Fruit fly (Drosophila melanogaster) whole organism, embryonic: ENCODE results near the gene CG10570.

Source experiments
- ATbp ChIP-seq: fragments of 200-800 bp; sonication (Bioruptor generic); optimal IDR thresholded peaks from 2 replicates; lab custom pipeline; 2017; ENCODE audit warnings: missing biosample characterization, mild to moderate bottlenecking, missing genetic modification characterization, missing genetic modification reagents
- Ada2b ChIP-seq: fragments of 200-800 bp; sonication (Bioruptor generic); IDR thresholded peaks from 2 replicates; pipeline ENCODE4 v1.3.6; 2022; ENCODE audit warnings: missing biosample characterization, missing genetic modification characterization
- Adf1 ChIP-seq: fragments of 200-800 bp; sonication (Bioruptor generic); IDR thresholded peaks from 2 replicates; pipeline ENCODE4 v1.3.6; 2022; ENCODE audit warnings: missing biosample characterization, missing genetic modification characterization
- Asciz ChIP-seq: fragments of 200-800 bp; sonication (Bioruptor generic); optimal IDR thresholded peaks from 2 replicates; lab custom pipeline; 2017; ENCODE audit warnings: missing biosample characterization, mild to moderate bottlenecking, missing genetic modification characterization, missing genetic modification reagents
- Atf-2 ChIP-seq: fragments of 200-800 bp; sonication (Bioruptor generic); optimal IDR thresholded peaks from 2 replicates; lab custom pipeline; 2016; ENCODE audit warnings: missing biosample characterization, missing genetic modification characterization
- Blimp-1 ChIP-seq: fragments of 200-800 bp; sonication (Bioruptor generic); optimal IDR thresholded peaks from 3 replicates; lab custom pipeline; 2018; ENCODE audit warnings: missing biosample characterization, missing genetic modification characterization, mild to moderate bottlenecking, moderate library complexity, missing genetic modification reagents
- CG10147 ChIP-seq: fragments of 200-800 bp; sonication (Bioruptor generic); optimal IDR thresholded peaks from 2 replicates; lab custom pipeline; 2019; ENCODE audit warnings: missing biosample characterization, mild to moderate bottlenecking, missing genetic modification characterization, moderate library complexity
- CG10462 ChIP-seq: fragments of 200-800 bp; sonication (Bioruptor generic); optimal IDR thresholded peaks from 2 replicates; lab custom pipeline; 2016; ENCODE audit warnings: missing biosample characterization, missing genetic modification characterization
- CG11398 ChIP-seq: fragments of 200-800 bp; sonication (Bioruptor generic); optimal IDR thresholded peaks from 2 replicates; lab custom pipeline; 2016; ENCODE audit warnings: missing biosample characterization, missing genetic modification characterization
- CG11504 ChIP-seq: fragments of 200-800 bp; sonication (Bioruptor generic); optimal IDR thresholded peaks from 3 replicates; lab custom pipeline; 2019; ENCODE audit warnings: missing biosample characterization, mild to moderate bottlenecking, missing genetic modification characterization, moderate library complexity
- CG12236 ChIP-seq: fragments of 200-800 bp; sonication (Bioruptor generic); optimal IDR thresholded peaks from 2 replicates; lab custom pipeline; 2016; ENCODE audit warnings: missing biosample characterization, missing genetic modification characterization
- CG18011 ChIP-seq: fragments of 200-800 bp; sonication (Bioruptor generic); optimal IDR thresholded peaks from 2 replicates; lab custom pipeline; 2017; ENCODE audit warnings: missing biosample characterization, missing genetic modification characterization, mild to moderate bottlenecking, moderate library complexity, missing genotype
- CG18262 ChIP-seq: fragments of 200-800 bp; optimal IDR thresholded peaks from 3 replicates; lab custom pipeline; 2019; ENCODE audit warnings: missing biosample characterization, mild to moderate bottlenecking, missing genetic modification characterization, moderate library complexity
- CG2889 ChIP-seq: fragments of 200-800 bp; sonication (Bioruptor generic); IDR thresholded peaks from 3 replicates; pipeline ENCODE4 v1.3.6; 2022; ENCODE audit warnings: missing biosample characterization, missing genetic modification characterization
- CG3065 ChIP-seq: fragments of 200-800 bp; sonication (Bioruptor generic); optimal IDR thresholded peaks from 2 replicates; lab custom pipeline; 2016; ENCODE audit warnings: missing biosample characterization, missing genetic modification characterization
- CG6175 ChIP-seq: fragments of 200-800 bp; sonication (Bioruptor generic); IDR thresholded peaks from 3 replicates; pipeline ENCODE4 v1.3.6; 2022; ENCODE audit warnings: missing biosample characterization, missing genetic modification characterization
- CG6254 ChIP-seq: fragments of 200-800 bp; sonication (Bioruptor generic); optimal IDR thresholded peaks from 3 replicates; lab custom pipeline; 2017; ENCODE audit warnings: mild to moderate bottlenecking, missing biosample characterization, missing genetic modification reagents, missing genetic modification characterization
- CG6813 ChIP-seq: fragments of 200-800 bp; sonication (Bioruptor generic); optimal IDR thresholded peaks from 2 replicates; lab custom pipeline; 2017; ENCODE audit warnings: missing biosample characterization, missing genetic modification characterization, mild to moderate bottlenecking, moderate library complexity, missing genetic modification reagents
- CG7372 ChIP-seq: fragments of 200-800 bp; sonication (Bioruptor generic); IDR thresholded peaks from 2 replicates; pipeline ENCODE4 v1.3.6; 2022; ENCODE audit warnings: missing biosample characterization, missing genetic modification characterization
- CG7786 ChIP-seq: fragments of 200-800 bp; sonication (Bioruptor generic); optimal IDR thresholded peaks from 2 replicates; lab custom pipeline; 2016; ENCODE audit warnings: missing biosample characterization, missing genetic modification characterization
- CG7839 ChIP-seq: fragments of 200-800 bp; sonication (Bioruptor generic); optimal IDR thresholded peaks from 3 replicates; lab custom pipeline; 2018; ENCODE audit warnings: missing biosample characterization, mild to moderate bottlenecking, missing genetic modification characterization, moderate library complexity
- CG9437 ChIP-seq: fragments of 200-800 bp; sonication (Bioruptor generic); optimal IDR thresholded peaks from 2 replicates; lab custom pipeline; 2018; ENCODE audit warnings: missing biosample characterization, mild to moderate bottlenecking, missing genetic modification characterization
- CG9932 ChIP-seq: fragments of 200-800 bp; sonication (Bioruptor generic); IDR thresholded peaks from 2 replicates; pipeline ENCODE4 v1.3.6; 2022; ENCODE audit warnings: missing biosample characterization, missing genetic modification characterization
- Dbx ChIP-seq: fragments of 200-800 bp; sonication (Bioruptor generic); IDR thresholded peaks from 3 replicates; pipeline ENCODE4 v1.3.6; 2022; ENCODE audit warnings: missing biosample characterization, missing genetic modification characterization
- Elba2 ChIP-seq: fragments of 200-800 bp; sonication (Bioruptor generic); optimal IDR thresholded peaks from 3 replicates; lab custom pipeline; 2016; ENCODE audit warnings: missing biosample characterization, missing genetic modification characterization
- Ets65A ChIP-seq: fragments of 200-800 bp; sonication (Bioruptor generic); peaks from one replicate; lab custom pipeline; 2016; ENCODE audit warnings: missing biosample characterization, missing genetic modification characterization
- Ets97D ChIP-seq: fragments of 200-800 bp; sonication (Bioruptor generic); optimal IDR thresholded peaks from 3 replicates; lab custom pipeline; 2016; ENCODE audit warnings: missing biosample characterization, missing genetic modification characterization
- Fer2 ChIP-seq: fragments of 200-800 bp; sonication (Bioruptor generic); optimal IDR thresholded peaks from 2 replicates; lab custom pipeline; 2018; ENCODE audit warnings: missing biosample characterization, mild to moderate bottlenecking, missing genetic modification characterization, moderate library complexity
- Fer3 ChIP-seq: fragments of 200-800 bp; sonication (Bioruptor generic); optimal IDR thresholded peaks from 2 replicates; lab custom pipeline; 2018; ENCODE audit warnings: missing biosample characterization, mild to moderate bottlenecking, missing genetic modification characterization, moderate library complexity
- HLH54F ChIP-seq: fragments of 200-800 bp; sonication (Bioruptor generic); optimal IDR thresholded peaks from 3 replicates; lab custom pipeline; 2016; ENCODE audit warnings: missing biosample characterization, missing genetic modification characterization
- MESR4 ChIP-seq: fragments of 200-800 bp; sonication (Bioruptor generic); optimal IDR thresholded peaks from 2 replicates; lab custom pipeline; 2018; ENCODE audit warnings: missing biosample characterization, mild to moderate bottlenecking, missing genetic modification characterization, moderate library complexity
- NC2α ChIP-seq: fragments of 200-800 bp; sonication (Bioruptor generic); optimal IDR thresholded peaks from 2 replicates; lab custom pipeline; 2016; ENCODE audit warnings: missing biosample characterization, missing genetic modification characterization
- Neu2 ChIP-seq: fragments of 200-800 bp; sonication (Bioruptor generic); optimal IDR thresholded peaks from 3 replicates; lab custom pipeline; 2016; ENCODE audit warnings: missing biosample characterization, missing genetic modification characterization, borderline replicate concordance
- Xrp1 ChIP-seq: fragments of 200-800 bp; sonication (Bioruptor generic); IDR thresholded peaks from 2 replicates; pipeline ENCODE4 v1.3.6; 2022; ENCODE audit warnings: missing biosample characterization, missing genetic modification characterization
- YL-1 ChIP-seq: fragments of 200-800 bp; sonication (Bioruptor generic); optimal IDR thresholded peaks from 3 replicates; lab custom pipeline; 2017; ENCODE audit warnings: missing biosample characterization, mild to moderate bottlenecking, missing genetic modification characterization
- abd-A ChIP-seq: fragments of 200-800 bp; sonication (Bioruptor generic); optimal IDR thresholded peaks from 3 replicates; lab custom pipeline; 2019; ENCODE audit warnings: missing biosample characterization, mild to moderate bottlenecking, missing genetic modification characterization, moderate library complexity
- cas ChIP-seq: fragments of 200-800 bp; sonication (Bioruptor generic); IDR thresholded peaks from 2 replicates; pipeline ENCODE4 v1.3.6; 2022; ENCODE audit warnings: missing biosample characterization, missing genetic modification characterization
- cato ChIP-seq: fragments of 200-800 bp; sonication (Bioruptor generic); optimal IDR thresholded peaks from 2 replicates; lab custom pipeline; 2016; ENCODE audit warnings: missing biosample characterization, missing genetic modification characterization, borderline replicate concordance
- dysf ChIP-seq: fragments of 200-800 bp; sonication (Bioruptor generic); IDR thresholded peaks from 3 replicates; pipeline ENCODE4 v1.3.6; 2022; ENCODE audit warnings: missing biosample characterization, missing genetic modification characterization
- gem ChIP-seq: fragments of 200-800 bp; sonication (Bioruptor generic); optimal IDR thresholded peaks from 2 replicates; lab custom pipeline; 2019; ENCODE audit warnings: missing biosample characterization, mild to moderate bottlenecking, missing genetic modification characterization, moderate library complexity
- kah ChIP-seq: fragments of 200-800 bp; sonication (Bioruptor generic); optimal IDR thresholded peaks from 2 replicates; lab custom pipeline; 2018; ENCODE audit warnings: missing biosample characterization, mild to moderate bottlenecking, missing genetic modification characterization
- nerfin-2 ChIP-seq: fragments of 200-800 bp; sonication (Bioruptor generic); IDR thresholded peaks from 2 replicates; pipeline ENCODE4 v1.3.6; 2022; ENCODE audit warnings: missing biosample characterization, missing genetic modification characterization; ENCODE audit not compliant: partially characterized antibody
- peb ChIP-seq: fragments of 200-800 bp; sonication (Bioruptor generic); IDR thresholded peaks from 2 replicates; pipeline ENCODE4 v1.3.6; 2022; ENCODE audit warnings: missing biosample characterization, missing genetic modification characterization
- psq ChIP-seq: fragments of 200-800 bp; sonication (Bioruptor generic); optimal IDR thresholded peaks from 2 replicates; lab custom pipeline; 2017; ENCODE audit warnings: missing biosample characterization, missing genetic modification characterization
- sc ChIP-seq, 3 experiments: fragments of >200 bp in 2 of 3; fragments of 200-800 bp in 1 of 3; sonication (Bioruptor generic) in 1 of 3; optimal IDR thresholded peaks; 2 replicates in 2 of 3; 3 replicates in 1 of 3; lab custom pipeline; 2017; ENCODE audit warnings: mild to moderate bottlenecking in 1 of 3, missing biosample characterization in 1 of 3, missing genetic modification characterization in 1 of 3, missing genetic modification reagents in 1 of 3
- scrt ChIP-seq: fragments of 200-800 bp; sonication (Bioruptor generic); optimal IDR thresholded peaks from 2 replicates; lab custom pipeline; 2018; ENCODE audit warnings: missing biosample characterization, mild to moderate bottlenecking, missing genetic modification characterization, moderate library complexity
- sim ChIP-seq: fragments of 200-800 bp; sonication (Bioruptor generic); IDR thresholded peaks from 2 replicates; pipeline ENCODE4 v1.3.6; 2022; ENCODE audit warnings: missing biosample characterization, missing genetic modification characterization
- twi ChIP-seq: fragments of 200-800 bp; optimal IDR thresholded peaks from 2 replicates; lab custom pipeline; 2019; ENCODE audit warnings: missing biosample characterization, mild to moderate bottlenecking, missing genetic modification characterization, moderate library complexity
- vfl ChIP-seq: fragments of 200-800 bp; sonication (Bioruptor generic); optimal IDR thresholded peaks from 2 replicates; lab custom pipeline; 2016; ENCODE audit warnings: missing biosample characterization, missing genetic modification characterization
- wek ChIP-seq: fragments of 200-800 bp; sonication (Bioruptor generic); optimal IDR thresholded peaks from 3 replicates; lab custom pipeline; 2018; ENCODE audit warnings: missing biosample characterization, mild to moderate bottlenecking, missing genetic modification characterization, moderate library complexity
- wor ChIP-seq: fragments of 200-800 bp; sonication (Bioruptor generic); IDR thresholded peaks from 2 replicates; pipeline ENCODE4 v1.3.6; 2022; ENCODE audit warnings: missing biosample characterization, missing genetic modification characterization

CG10570 gene

dm6 chr2L:18822805-18823204 lies 11.8 kb upstream of the CG10570 start (continued):
- TF ChIP-seq Neu2 (GFP tag; lab: Kevin White, UChicago), result no peak
- no peak for TF ChIP-seq kah (GFP tag; lab: Kevin White, UChicago)
- no peak for TF ChIP-seq Ets97D (GFP tag; lab: Kevin White, UChicago)
- TF ChIP-seq NC2α (GFP tag; lab: Kevin White, UChicago), result peak; percentile 47
- TF ChIP-seq CG9932 (GFP tag; lab: Robert Waterston, UW), result no peak
- TF ChIP-seq CG12236, result no peak
- no peak for TF ChIP-seq sim
- TF ChIP-seq HLH54F (GFP tag; lab: Kevin White, UChicago), result no peak
- no peak for TF ChIP-seq CG10147 (GFP tag; lab: Kevin White, UChicago)
- TF ChIP-seq Xrp1 (GFP tag; lab: Robert Waterston, UW), result peak; percentile 77
- peak; percentile 38 for TF ChIP-seq CG6254 (GFP tag; lab: Kevin White, UChicago)
- TF ChIP-seq Fer3 (tag; lab: Kevin White, UChicago), result peak; percentile 60
- no peak for TF ChIP-seq CG6175 (GFP tag; lab: Robert Waterston, UW)
- TF ChIP-seq Ada2b (GFP tag; lab: Robert Waterston, UW), result no peak
- TF ChIP-seq psq (GFP tag; lab: Kevin White, UChicago), result no peak
- no peak; the same call in 2 of the 3 replicates for TF ChIP-seq dysf (GFP tag; lab: Robert Waterston, UW)
- TF ChIP-seq abd-A (tag; lab: Kevin White, UChicago), result no peak
- TF ChIP-seq CG7839 (tag; lab: Kevin White, UChicago), result no peak
- TF ChIP-seq YL-1 (GFP tag; lab: Kevin White, UChicago), result no peak
- no peak for TF ChIP-seq cas
- peak; percentile 39 for TF ChIP-seq Fer2
- no peak for TF ChIP-seq Blimp-1
- no peak for TF ChIP-seq peb (GFP tag; lab: Robert Waterston, UW)
- peak; percentile 18 for TF ChIP-seq CG11398 (GFP tag; lab: Kevin White, UChicago)
- TF ChIP-seq MESR4 (GFP tag; lab: Kevin White, UChicago), result no peak
- TF ChIP-seq CG18011 (GFP tag; lab: Kevin White, UChicago), result no peak
- TF ChIP-seq Adf1, result no peak
- peak; percentile 27 for TF ChIP-seq Atf-2 (GFP tag; lab: Kevin White, UChicago)
- peak; percentile 80 for TF ChIP-seq CG6813 (GFP tag; lab: Kevin White, UChicago)
- TF ChIP-seq twi (tag; lab: Kevin White, UChicago), result peak; percentile 11
- TF ChIP-seq CG9437 (GFP tag; lab: Kevin White, UChicago), result no peak
- TF ChIP-seq gem, result peak; percentile 43
- peak; percentile 75 for TF ChIP-seq wek (GFP tag; lab: Kevin White, UChicago)
- peak; percentile 36 for TF ChIP-seq CG18262 (tag; lab: Kevin White, UChicago)
- no peak for TF ChIP-seq CG3065 (GFP tag; lab: Kevin White, UChicago)
- no peak for TF ChIP-seq Ets65A (GFP tag; lab: Kevin White, UChicago)
- peak; percentile 36 for TF ChIP-seq CG11504 (tag; lab: Kevin White, UChicago)
- no peak for TF ChIP-seq cato (GFP tag; lab: Kevin White, UChicago)
- no peak for TF ChIP-seq sc (optimal IDR thresholded peaks at IDR 0.05; lab: Kevin White, UChicago)
- TF ChIP-seq sc (GFP tag; optimal IDR thresholded peaks at IDR 0.05; lab: Kevin White, UChicago), result peak; percentile 47
- TF ChIP-seq vfl (GFP tag; lab: Kevin White, UChicago), result no peak
- no peak for TF ChIP-seq CG2889 (GFP tag; lab: Robert Waterston, UW)
- no peak for TF ChIP-seq CG10462 (GFP tag; lab: Kevin White, UChicago)
- no peak for TF ChIP-seq nerfin-2 (GFP tag; lab: Robert Waterston, UW)
- TF ChIP-seq ATbp (GFP tag; lab: Kevin White, UChicago), result peak; percentile 80
- TF ChIP-seq CG7786 (GFP tag; lab: Kevin White, UChicago), result no peak
- no peak for TF ChIP-seq Elba2
- no peak for TF ChIP-seq wor (GFP tag; lab: Robert Waterston, UW)
- no peak for TF ChIP-seq Dbx
- no peak for TF ChIP-seq scrt (GFP tag; lab: Kevin White, UChicago)
- no peak for TF ChIP-seq CG7372
- peak; percentile 71 for TF ChIP-seq Asciz (GFP tag; lab: Kevin White, UChicago)
